Worm (Caenorhabditis elegans) whole organism, young adult: ENCODE results near the gene mip-2.

Experiments
- B0019.2 ChIP-seq: fragments of 200-800 bp; sonication (Bioruptor generic); conservative IDR thresholded peaks from 2 replicates; pipeline ENCODE4 v1.3.6; 2022; ENCODE audit warnings: missing genetic modification reagents, missing genetic modification characterization, missing compliant biosample characterization
- B0261.1 ChIP-seq: sonication (generic microtip); optimal IDR thresholded peaks from 2 replicates; lab custom pipeline; 2016; ENCODE audit warnings: mild to moderate bottlenecking, missing genetic modification characterization, moderate library complexity, missing compliant biosample characterization
- B0336.3 ChIP-seq: fragments of 200-800 bp; sonication (Bioruptor generic); IDR thresholded peaks from 2 replicates; pipeline ENCODE4 v1.3.6; 2022; ENCODE audit warnings: missing genetic modification characterization, missing compliant biosample characterization
- F23B12.7 ChIP-seq: sonication (generic microtip); optimal IDR thresholded peaks from 2 replicates; lab custom pipeline; 2017; ENCODE audit warnings: missing genetic modification characterization, mild to moderate bottlenecking, missing compliant biosample characterization, antibody characterized with exemption, moderate library complexity; ENCODE audit not compliant: insufficient read depth
- F49E8.2 ChIP-seq: sonication (generic microtip); optimal IDR thresholded peaks from 3 replicates; lab custom pipeline; 2017; ENCODE audit warnings: missing genetic modification characterization, mild to moderate bottlenecking, missing compliant biosample characterization, antibody characterized with exemption, moderate library complexity; ENCODE audit not compliant: insufficient read depth
- F57A8.1 ChIP-seq: fragments of 200-800 bp; sonication (Bioruptor generic); optimal IDR thresholded peaks from 2 replicates; lab custom pipeline; 2018; ENCODE audit warnings: mild to moderate bottlenecking, missing genetic modification characterization, moderate library complexity, missing compliant biosample characterization
- Y53F4B.3 ChIP-seq: fragments of 200-800 bp; sonication (Bioruptor generic); IDR thresholded peaks from 2 replicates; pipeline ENCODE4 v1.3.6; 2022; ENCODE audit warnings: missing genetic modification reagents, missing genetic modification characterization, missing compliant biosample characterization
- Y56A3A.18 ChIP-seq: fragments of 200-800 bp; sonication (Bioruptor generic); IDR thresholded peaks from 2 replicates; pipeline ENCODE4 v1.3.6; 2022; ENCODE audit warnings: missing genetic modification reagents, missing genetic modification characterization, missing compliant biosample characterization
- Y95B8A.8 ChIP-seq: fragments of 200-800 bp; sonication (Bioruptor generic); IDR thresholded peaks from 2 replicates; pipeline ENCODE4 v1.3.6; 2022; ENCODE audit warnings: missing genetic modification reagents, missing genetic modification characterization, missing compliant biosample characterization
- ama-1 ChIP-seq, 3 experiments: fragments of 150-350 bp in 1 of 3; sonication (generic microtip) in 2 of 3; optimal IDR thresholded peaks; 2 replicates each; lab custom pipeline; 2014 to 2018; ENCODE audit warnings: missing biosample characterization in 2 of 3, missing genetic modification characterization in 2 of 3, missing genetic modification reagents in 2 of 3
- aptf-3 ChIP-seq: fragments of 200-800 bp; sonication (Bioruptor generic); IDR thresholded peaks from 2 replicates; pipeline ENCODE4 v1.3.6; 2022; ENCODE audit warnings: missing genetic modification characterization, missing compliant biosample characterization
- attf-6 ChIP-seq: fragments of 200-800 bp; sonication (Bioruptor generic); IDR thresholded peaks from 2 replicates; pipeline ENCODE4 v1.3.6; 2022; ENCODE audit warnings: missing genetic modification reagents, missing genetic modification characterization, missing compliant biosample characterization
- cebp-1 ChIP-seq, 2 experiments: fragments of 200-800 bp in 1 of 2; sonication (Bioruptor generic) in 1 of 2; sonication (generic microtip) in 1 of 2; IDR thresholded peaks in 1 of 2; optimal IDR thresholded peaks in 1 of 2; 2 replicates each; pipeline versions ENCODE4 v1.3.6 to Lab custom; 2017 to 2022; ENCODE audit warnings: missing compliant biosample characterization in 2 of 2, missing genetic modification characterization in 2 of 2, mild to moderate bottlenecking in 1 of 2, missing genetic modification reagents in 1 of 2, moderate library complexity in 1 of 2
- ceh-58 ChIP-seq: fragments of 200-800 bp; sonication (Bioruptor generic); IDR thresholded peaks from 2 replicates; pipeline ENCODE4 v1.3.6; 2022; ENCODE audit warnings: missing genetic modification characterization, missing compliant biosample characterization
- ceh-91 ChIP-seq: fragments of 200-800 bp; sonication (Bioruptor generic); IDR thresholded peaks from 2 replicates; pipeline ENCODE4 v1.3.6; 2022; ENCODE audit warnings: missing genetic modification reagents, missing genetic modification characterization, missing compliant biosample characterization
- chd-7 ChIP-seq: sonication (generic microtip); optimal IDR thresholded peaks from 2 replicates; lab custom pipeline; 2016; ENCODE audit warnings: mild to moderate bottlenecking, missing genetic modification characterization, moderate library complexity, missing compliant biosample characterization
- dpff-1 ChIP-seq: sonication (generic microtip); optimal IDR thresholded peaks from 2 replicates; lab custom pipeline; 2017; ENCODE audit warnings: mild to moderate bottlenecking, missing genetic modification characterization, missing compliant biosample characterization
- dpl-1 ChIP-seq: fragments of 150-350 bp; optimal IDR thresholded peaks from 2 replicates; lab custom pipeline; 2014; ENCODE audit warnings: missing biosample characterization, missing genetic modification reagents, missing genetic modification characterization
- egl-44 ChIP-seq: fragments of 200-800 bp; sonication (Bioruptor generic); IDR thresholded peaks from 2 replicates; pipeline ENCODE4 v1.3.6; 2022; ENCODE audit warnings: missing genetic modification reagents, missing genetic modification characterization, missing compliant biosample characterization
- egrh-3 ChIP-seq: fragments of 200-800 bp; sonication (Bioruptor generic); IDR thresholded peaks from 2 replicates; pipeline ENCODE4 v1.3.6; 2022; ENCODE audit warnings: missing genetic modification reagents, missing genetic modification characterization, missing compliant biosample characterization
- ets-4 ChIP-seq: fragments of 200-800 bp; sonication (Bioruptor generic); optimal IDR thresholded peaks from 2 replicates; lab custom pipeline; 2018; ENCODE audit warnings: mild to moderate bottlenecking, missing genetic modification characterization, missing compliant biosample characterization
- hlh-12 ChIP-seq: sonication (generic microtip); optimal IDR thresholded peaks from 2 replicates; lab custom pipeline; 2016; ENCODE audit warnings: missing genetic modification characterization, missing compliant biosample characterization
- hlh-26 ChIP-seq: fragments of 200-800 bp; sonication (Bioruptor generic); conservative IDR thresholded peaks from 2 replicates; pipeline ENCODE4 v1.3.6; 2022; ENCODE audit warnings: missing genetic modification reagents, missing genetic modification characterization, missing compliant biosample characterization
- hmg-1.2 ChIP-seq: fragments of 200-800 bp; sonication (Bioruptor generic); IDR thresholded peaks from 2 replicates; pipeline ENCODE4 v1.3.6; 2022; ENCODE audit warnings: missing genetic modification reagents, missing genetic modification characterization, missing compliant biosample characterization
- hmg-20 ChIP-seq: fragments of 200-800 bp; sonication (Bioruptor generic); IDR thresholded peaks from 2 replicates; pipeline ENCODE4 v1.3.6; 2022; ENCODE audit warnings: missing genetic modification reagents, missing genetic modification characterization, missing compliant biosample characterization
- lin-26 ChIP-seq: fragments of 200-800 bp; sonication (Bioruptor generic); IDR thresholded peaks from 2 replicates; pipeline ENCODE4 v1.3.6; 2022; ENCODE audit warnings: missing genetic modification reagents, missing genetic modification characterization, missing compliant biosample characterization
- lin-54 ChIP-seq: fragments of 200-800 bp; sonication (Bioruptor generic); optimal IDR thresholded peaks from 2 replicates; lab custom pipeline; 2018; ENCODE audit warnings: mild to moderate bottlenecking, missing genetic modification characterization, missing compliant biosample characterization
- madf-3 ChIP-seq: fragments of 200-800 bp; sonication (Bioruptor generic); IDR thresholded peaks from 2 replicates; pipeline ENCODE4 v1.3.6; 2022; ENCODE audit warnings: missing genetic modification reagents, missing genetic modification characterization, missing compliant biosample characterization
- madf-6 ChIP-seq: fragments of 200-800 bp; sonication (Bioruptor generic); IDR thresholded peaks from 2 replicates; pipeline ENCODE4 v1.3.6; 2022; ENCODE audit warnings: missing genetic modification reagents, missing genetic modification characterization, missing compliant biosample characterization
- nfya-2 ChIP-seq: fragments of 200-800 bp; sonication (Bioruptor generic); IDR thresholded peaks from 2 replicates; pipeline ENCODE4 v1.3.6; 2022; ENCODE audit warnings: missing genetic modification reagents, missing genetic modification characterization, missing compliant biosample characterization
- nfyb-1 ChIP-seq: fragments of 200-800 bp; sonication (Bioruptor generic); IDR thresholded peaks from 2 replicates; pipeline ENCODE4 v1.3.6; 2022; ENCODE audit warnings: missing genetic modification reagents, missing genetic modification characterization, missing compliant biosample characterization
- nhr-90 ChIP-seq: sonication (generic microtip); optimal IDR thresholded peaks from 2 replicates; lab custom pipeline; 2016; ENCODE audit warnings: missing genotype, mild to moderate bottlenecking, missing genetic modification characterization, missing compliant biosample characterization
- pbrm-1 ChIP-seq: fragments of 200-800 bp; sonication (Bioruptor generic); IDR thresholded peaks from 2 replicates; pipeline ENCODE4 v1.3.6; 2022; ENCODE audit warnings: missing genetic modification reagents, missing genetic modification characterization, missing compliant biosample characterization
- pha-4 ChIP-seq: fragments of 150-350 bp; sonication (generic microtip); optimal IDR thresholded peaks from 2 replicates; lab custom pipeline; 2014; ENCODE audit warnings: missing biosample characterization, missing genetic modification reagents, missing genetic modification characterization
- rcor-1 ChIP-seq: fragments of 200-800 bp; sonication (Bioruptor generic); IDR thresholded peaks from 2 replicates; pipeline ENCODE4 v1.3.6; 2022; ENCODE audit warnings: missing genetic modification reagents, missing genetic modification characterization, missing compliant biosample characterization
- snpc-1.3 ChIP-seq: sonication (generic microtip); optimal IDR thresholded peaks from 2 replicates; lab custom pipeline; 2017; ENCODE audit warnings: missing genetic modification characterization, mild to moderate bottlenecking, missing compliant biosample characterization, antibody characterized with exemption, moderate library complexity, missing genotype, missing genetic modification reagents; ENCODE audit not compliant: insufficient read depth
- somi-1 ChIP-seq: fragments of 200-800 bp; sonication (Bioruptor generic); optimal IDR thresholded peaks from 2 replicates; lab custom pipeline; 2018; ENCODE audit warnings: mild to moderate bottlenecking, missing genetic modification characterization, missing compliant biosample characterization
- tbp1 ChIP-seq: fragments of 200-800 bp; sonication (Bioruptor generic); optimal IDR thresholded peaks from 2 replicates; lab custom pipeline; 2018; ENCODE audit warnings: mild to moderate bottlenecking, missing genetic modification characterization, missing compliant biosample characterization
- tlf-1 ChIP-seq: fragments of 200-800 bp; sonication (Bioruptor generic); optimal IDR thresholded peaks from 2 replicates; lab custom pipeline; 2018; ENCODE audit warnings: mild to moderate bottlenecking, missing genetic modification characterization, missing compliant biosample characterization
- xnd-1 ChIP-seq: sonication (generic microtip); optimal IDR thresholded peaks from 2 replicates; lab custom pipeline; 2016; ENCODE audit warnings: missing genotype, missing genetic modification reagents, missing genetic modification characterization, missing compliant biosample characterization
- zfh-2 ChIP-seq: fragments of 200-800 bp; sonication (Bioruptor generic); conservative IDR thresholded peaks from 2 replicates; pipeline ENCODE4 v1.3.6; 2022; ENCODE audit warnings: missing genetic modification reagents, missing genetic modification characterization, missing compliant biosample characterization
- ztf-22 ChIP-seq: fragments of 200-800 bp; sonication (Bioruptor generic); optimal IDR thresholded peaks from 2 replicates; lab custom pipeline; 2018; ENCODE audit warnings: mild to moderate bottlenecking, missing genetic modification characterization, moderate library complexity, missing compliant biosample characterization
- ztf-6 ChIP-seq: fragments of 200-800 bp; sonication (Bioruptor generic); IDR thresholded peaks from 2 replicates; pipeline ENCODE4 v1.3.6; 2022; ENCODE audit warnings: missing genetic modification reagents, missing genetic modification characterization, missing compliant biosample characterization

The mip-2 gene

DNA sequence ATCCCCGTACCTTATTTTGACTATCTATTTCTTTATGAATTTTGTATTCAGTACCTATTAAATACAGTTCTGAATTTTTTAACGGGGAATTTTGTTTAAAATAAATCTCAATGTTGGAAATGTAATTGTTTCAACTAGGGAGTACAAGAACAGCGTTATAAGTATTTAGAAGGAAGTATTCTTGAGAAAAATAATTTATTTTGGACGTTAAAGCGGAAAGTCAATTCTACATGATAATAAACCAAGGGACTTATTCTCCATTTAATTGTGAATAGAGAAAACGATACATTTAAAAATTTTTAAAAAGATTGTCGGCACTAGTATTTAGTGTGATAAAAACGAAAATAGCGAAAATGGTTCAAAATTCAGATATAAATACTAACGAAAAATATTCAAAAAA, 2.6 kb downstream of the mip-2 start (continued):
- TF ChIP-seq ets-4 (GFP tag; lab: Kevin White, UChicago) (no peak), lin-26 (GFP tag; lab: Robert Waterston, UW) (peak; percentile 76)

- TF ChIP-seq lin-54 (GFP tag; lab: Kevin White, UChicago) (no peak), zfh-2 (peak; percentile 90), Y53F4B.3 (GFP tag; lab: Robert Waterston, UW) (no peak), tbp1 (GFP tag; lab: Kevin White, UChicago) (no peak), aptf-3 (GFP tag; lab: Robert Waterston, UW) (no peak), nfya-2 (GFP tag; lab: Robert Waterston, UW) (no peak), nfyb-1 (GFP tag; lab: Robert Waterston, UW) (peak; percentile 12; the same call in 1 of the 2 replicates), egrh-3 (GFP tag; lab: Robert Waterston, UW) (peak; percentile 82; the same call in 1 of the 2 replicates), madf-3 (GFP tag; lab: Robert Waterston, UW) (0 out of 2 replicates have a peak, but pooled peaks have one; percentile 50), Y56A3A.18 (GFP tag; lab: Robert Waterston, UW) (no peak), cebp-1 (GFP tag; IDR thresholded peaks at IDR 0.05; lab: Robert Waterston, UW) (no peak), cebp-1 (tag; optimal IDR thresholded peaks at IDR 0.05; lab: Kevin White, UChicago) (no peak), hlh-26 (GFP tag; lab: Robert Waterston, UW) (no peak)
Measured at ce11 chrV:13668337-13668736, 3.4 kb downstream of the mip-2 start.

- no peak for TF ChIP-seq pbrm-1 (GFP tag; lab: Robert Waterston, UW)
- TF ChIP-seq tlf-1 (GFP tag; lab: Kevin White, UChicago), result no peak
- no peak for TF ChIP-seq F49E8.2 (tag; lab: Kevin White, UChicago)
- no peak for TF ChIP-seq Y95B8A.8 (GFP tag; lab: Robert Waterston, UW)
- TF ChIP-seq F23B12.7, result no peak
- TF ChIP-seq ztf-6 (GFP tag; lab: Robert Waterston, UW), result no peak
- no peak for TF ChIP-seq B0019.2 (GFP tag; lab: Robert Waterston, UW)
Measured at ce11 chrV:13666460-13666859, 5.3 kb downstream of the mip-2 start.

- TF ChIP-seq chd-7 (tag; lab: Kevin White, UChicago) (no peak), ztf-22 (GFP tag; lab: Kevin White, UChicago) (no peak), lin-26 (GFP tag; lab: Robert Waterston, UW) (0 out of 2 replicates have a peak, but pooled peaks have one; percentile 32), hmg-20 (GFP tag; lab: Robert Waterston, UW) (no peak), rcor-1 (no peak), dpff-1 (tag; lab: Kevin White, UChicago) (no peak), nhr-90 (tag; lab: Kevin White, UChicago) (no peak), B0336.3 (GFP tag; lab: Robert Waterston, UW) (no peak), hlh-12 (tag; lab: Kevin White, UChicago) (no peak), dpl-1 (no peak), ama-1 (optimal IDR thresholded peaks at IDR 0.05; lab: Kevin White, UChicago) (no peak), ama-1 (GFP tag; optimal IDR thresholded peaks at IDR 0.05; lab: Kevin White, UChicago) (no peak), lin-54 (GFP tag; lab: Kevin White, UChicago) (no peak), xnd-1 (no peak), F57A8.1 (GFP tag; lab: Kevin White, UChicago) (no peak), ceh-58 (GFP tag; lab: Robert Waterston, UW) (no peak), pha-4 (tag; lab: Kevin White, UChicago) (no peak), attf-6 (GFP tag; lab: Robert Waterston, UW) (no peak), ceh-91 (GFP tag; lab: Robert Waterston, UW) (no peak), hmg-1.2 (GFP tag; lab: Robert Waterston, UW) (peak; percentile 41; the same call in 1 of the 2 replicates), egl-44 (0 out of 2 replicates have a peak, but pooled peaks have one; percentile 16), tlf-1 (GFP tag; lab: Kevin White, UChicago) (no peak), B0261.1 (tag; lab: Kevin White, UChicago) (no peak), snpc-1.3 (tag; lab: Kevin White, UChicago) (no peak), madf-6 (0 out of 2 replicates have a peak, but pooled peaks have one; percentile 5), somi-1 (no peak)
Measured at ce11 chrV:13665089-13665488, 6.7 kb downstream of the mip-2 start, which contains the start of gene rde-12. TSS of gene rde-12 (plus strand) at chrV:13665389.
